Fruit fly (Drosophila melanogaster) whole organism, pupa: ENCODE measurements around the gene CG7296.

Experiments used
- CG12605 ChIP-seq: fragments of 200-800 bp; sonication (Bioruptor generic); IDR thresholded peaks from 2 replicates; pipeline ENCODE4 v1.3.6; 2022; ENCODE audit warnings: missing biosample characterization, missing genetic modification characterization
- CG15710 ChIP-seq: fragments of 200-800 bp; sonication (Bioruptor generic); optimal IDR thresholded peaks from 2 replicates; lab custom pipeline; 2018; ENCODE audit warnings: missing biosample characterization, mild to moderate bottlenecking, missing genetic modification characterization, moderate library complexity
- CG32121 ChIP-seq: fragments of 200-800 bp; sonication (Bioruptor generic); IDR thresholded peaks from 2 replicates; pipeline ENCODE4 v1.3.6; 2022; ENCODE audit warnings: missing biosample characterization, missing genetic modification characterization
- EcR ChIP-seq: fragments of 200-800 bp; sonication (Bioruptor generic); optimal IDR thresholded peaks from 3 replicates; lab custom pipeline; 2019; ENCODE audit warnings: missing biosample characterization, missing genetic modification characterization, mild to moderate bottlenecking, moderate library complexity, missing genetic modification reagents
- rn ChIP-seq: fragments of 200-800 bp; sonication (Bioruptor generic); IDR thresholded peaks from 2 replicates; pipeline ENCODE4 v1.3.6; 2022; ENCODE audit warnings: missing biosample characterization, missing genetic modification characterization

dm6 chr2L:10721535-10721934 is 34.7 kb upstream of the CG7296 start:
- TF ChIP-seq EcR (GFP tag; lab: Kevin White, UChicago): no peak
- no peak for TF ChIP-seq CG32121 (GFP tag; lab: Robert Waterston, UW)
- TF ChIP-seq rn: no peak
- TF ChIP-seq CG15710: no peak
- no peak for TF ChIP-seq CG12605
